Worm (Caenorhabditis elegans) whole organism, L1 larva: ENCODE data around the gene C24H12.1.

ENCODE experiments used
- ama-1 ChIP-seq: fragments of 150-350 bp; optimal IDR thresholded peaks from 2 replicates; lab custom pipeline; 2014
- blmp-1 ChIP-seq: fragments of 150-350 bp; optimal IDR thresholded peaks from 2 replicates; lab custom pipeline; 2014; ENCODE audit warnings: missing biosample characterization, missing genetic modification characterization
- lir-3 ChIP-seq: sonication (generic microtip); optimal IDR thresholded peaks from 2 replicates; lab custom pipeline; 2016; ENCODE audit warnings: mild to moderate bottlenecking, missing genetic modification characterization, moderate library complexity, missing compliant biosample characterization; ENCODE audit not compliant: poor library complexity
- rnt-1 ChIP-seq: sonication (generic microtip); optimal IDR thresholded peaks from 2 replicates; lab custom pipeline; 2016; ENCODE audit warnings: mild to moderate bottlenecking, missing genetic modification characterization, moderate library complexity, missing compliant biosample characterization
- skn-1 ChIP-seq: fragments of 150-350 bp; optimal IDR thresholded peaks from 2 replicates; lab custom pipeline; 2014; ENCODE audit warnings: missing biosample characterization, missing genetic modification characterization
- snu-23 ChIP-seq: sonication (generic microtip); optimal IDR thresholded peaks from 2 replicates; lab custom pipeline; 2016; ENCODE audit warnings: missing genetic modification characterization, missing compliant biosample characterization
- sptf-1 ChIP-seq: fragments of 150-350 bp; optimal IDR thresholded peaks from 2 replicates; lab custom pipeline; 2014; ENCODE audit warnings: missing biosample characterization, missing genetic modification characterization
- unc-62 ChIP-seq: fragments of 150-350 bp; optimal IDR thresholded peaks from 2 replicates; lab custom pipeline; 2014; ENCODE audit warnings: missing biosample characterization, missing genetic modification reagents, missing genetic modification characterization
- zag-1 ChIP-seq: fragments of 150-350 bp; optimal IDR thresholded peaks from 2 replicates; lab custom pipeline; 2014; ENCODE audit warnings: missing biosample characterization, missing genetic modification characterization
- ztf-11 ChIP-seq, 2 experiments: sonication (generic microtip); optimal IDR thresholded peaks; 2 replicates each; lab custom pipeline; 2016 to 2017; ENCODE audit warnings: missing genetic modification characterization in 2 of 2, missing biosample characterization in 1 of 2, missing compliant biosample characterization in 1 of 2

- TF ChIP-seq snu-23 (GFP tag; lab: Kevin White, UChicago) (peak; percentile 39), ama-1 (no peak), zag-1 (tag; lab: Kevin White, UChicago) (no peak), rnt-1 (tag; lab: Kevin White, UChicago) (no peak), sptf-1 (tag; lab: Kevin White, UChicago) (no peak), lir-3 (no peak), skn-1 (tag; lab: Kevin White, UChicago) (no peak), unc-62 (GFP tag; lab: Kevin White, UChicago) (no peak), ztf-11 (tag; optimal IDR thresholded peaks at IDR 0.05; lab: Kevin White, UChicago) (peak in 1 of 2 experiments; percentile 63), blmp-1 (tag; lab: Kevin White, UChicago) (no peak)
These were observed 43.2 kb downstream of the C24H12.1 start, which contains the start of the genes gldi-1 and prp-21 for ce11 chrII:484328-484916.
